Fruit fly (Drosophila melanogaster): ENCODE data around the gene Or65b.

- TF ChIP-seq rn (GFP tag; IDR thresholded peaks at IDR 0.05), result no peak
- no peak for TF ChIP-seq Ets98B (GFP tag; IDR thresholded peaks at IDR 0.05)
- no peak for TF ChIP-seq CG13204 (GFP tag; optimal IDR thresholded peaks at IDR 0.05)
- no peak for TF ChIP-seq CG12605 (GFP tag; IDR thresholded peaks at IDR 0.05)
- no peak for TF ChIP-seq CG10348 (GFP tag; IDR thresholded peaks at IDR 0.05)
- TF ChIP-seq fd96Ca (GFP tag; IDR thresholded peaks at IDR 0.05), result no peak
- no peak for TF ChIP-seq CG32121 (GFP tag; IDR thresholded peaks at IDR 0.05)
- TF ChIP-seq CG8301 (tag; optimal IDR thresholded peaks at IDR 0.05), result no peak
Measured at dm6 chr3L:6327308-6327707, 1.9 kb downstream of the Or65b start, which contains the start of gene Or65c.

Measured in whole organism, pupa.